Worm (Caenorhabditis elegans): Measurements from ENCODE around the gene lam-2.

lam-2 gene

DNA sequence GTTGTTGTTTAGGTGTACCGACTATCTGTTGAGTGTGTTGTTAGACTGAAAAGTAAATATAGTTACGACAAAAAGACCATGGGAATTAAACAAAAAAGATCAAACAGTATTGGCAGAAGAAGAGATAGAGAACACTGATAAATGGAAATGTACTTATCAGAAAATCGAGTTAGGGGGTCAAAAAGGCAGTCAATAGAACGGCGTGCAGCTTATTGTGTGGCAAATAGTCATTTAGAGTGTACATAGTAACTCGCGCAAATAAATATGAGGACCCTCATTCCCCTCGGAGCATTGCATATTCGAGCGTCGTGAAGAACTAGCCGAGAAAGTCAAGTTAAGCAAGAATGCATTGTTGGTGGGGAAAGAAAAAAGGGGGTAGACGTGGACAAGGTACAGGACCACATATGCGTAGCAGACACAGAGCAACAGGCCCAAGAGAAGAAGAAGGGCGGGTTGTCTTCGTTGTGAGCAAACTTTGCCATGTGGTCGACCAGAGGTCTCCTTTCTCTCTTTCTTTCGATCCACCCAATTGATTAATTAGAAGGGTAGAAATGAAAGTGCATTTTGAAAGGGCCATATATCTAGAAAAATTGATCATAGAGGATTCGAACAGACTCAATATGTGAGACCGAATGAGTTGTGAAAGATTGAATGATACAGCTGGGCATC, at the start of gene lam-2:
TSS of gene lam-2 (minus strand) at position 51 of the 669 bp plus-strand sequence.
- TF ChIP-seq ztf-4 (tag; optimal IDR thresholded peaks at IDR 0.05) (no peak), unc-39 (tag; optimal IDR thresholded peaks at IDR 0.05) (no peak), nhr-6 (tag; optimal IDR thresholded peaks at IDR 0.05) (no peak), ceh-16 (tag; optimal IDR thresholded peaks at IDR 0.05) (no peak), gmeb-1 (tag; optimal IDR thresholded peaks at IDR 0.05) (no peak), egl-27 (tag; optimal IDR thresholded peaks at IDR 0.05) (no peak), alr-1 (tag; optimal IDR thresholded peaks at IDR 0.05) (no peak), sma-9 (GFP tag; optimal IDR thresholded peaks at IDR 0.05) (no peak), sma-9 (tag; optimal IDR thresholded peaks at IDR 0.05) (no peak), ZK546.5 (tag; optimal IDR thresholded peaks at IDR 0.05) (no peak), nhr-25 (tag; optimal IDR thresholded peaks at IDR 0.05) (no peak), C34F6.9 (tag; optimal IDR thresholded peaks at IDR 0.05) (no peak)

DNA sequence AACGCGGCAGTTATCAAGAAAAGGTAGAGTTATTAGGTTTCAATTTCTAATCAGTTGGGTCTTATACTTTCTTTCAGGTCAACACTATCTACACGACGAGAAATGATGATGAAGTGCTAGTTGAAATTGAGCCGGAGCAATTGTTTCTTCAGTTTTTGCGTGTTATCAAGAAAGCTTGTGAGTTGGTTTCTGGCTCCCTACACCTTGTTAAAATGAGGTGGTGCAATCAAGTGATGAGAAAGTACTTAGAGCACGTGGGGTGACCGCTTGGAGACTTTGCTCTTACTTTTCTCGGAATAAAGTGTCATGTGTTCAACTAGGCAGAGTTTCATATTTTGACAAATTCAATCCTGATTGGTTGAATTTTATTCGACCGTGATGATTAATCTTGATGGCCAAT, 49.4 kb upstream of the lam-2 start:
- peak; percentile 40 for TF ChIP-seq gmeb-1 (tag; optimal IDR thresholded peaks at IDR 0.05)
- TF ChIP-seq unc-62 (GFP tag; optimal IDR thresholded peaks at IDR 0.05) = no peak
- TF ChIP-seq aly-2 (tag; optimal IDR thresholded peaks at IDR 0.05) = no peak
- no peak for TF ChIP-seq nhr-10 (tag; optimal IDR thresholded peaks at IDR 0.05)
- TF ChIP-seq ama-1 (optimal IDR thresholded peaks at IDR 0.05) = no peak
- no peak for TF ChIP-seq crh-2 (tag; optimal IDR thresholded peaks at IDR 0.05)
- no peak for TF ChIP-seq lsy-2 (tag; optimal IDR thresholded peaks at IDR 0.05)
- peak; percentile 17 for TF ChIP-seq F13H6.1 (tag; optimal IDR thresholded peaks at IDR 0.05)
- TF ChIP-seq nhr-77 (tag; optimal IDR thresholded peaks at IDR 0.05) = no peak
- peak; percentile 76 for TF ChIP-seq fos-1 (tag; optimal IDR thresholded peaks at IDR 0.05)
- TF ChIP-seq ztf-11 (tag; optimal IDR thresholded peaks at IDR 0.05) = no peak
- TF ChIP-seq sma-9 (GFP tag; optimal IDR thresholded peaks at IDR 0.05) = peak; percentile 54
- no peak for TF ChIP-seq sma-9 (tag; optimal IDR thresholded peaks at IDR 0.05)
- TF ChIP-seq lin-13 (GFP tag; optimal IDR thresholded peaks at IDR 0.05) = no peak
- peak; percentile 53 for TF ChIP-seq nhr-129 (tag; optimal IDR thresholded peaks at IDR 0.05)
- no peak for TF ChIP-seq ceh-82 (tag; optimal IDR thresholded peaks at IDR 0.05)
- TF ChIP-seq unc-39 (tag; optimal IDR thresholded peaks at IDR 0.05) = no peak

DNA sequence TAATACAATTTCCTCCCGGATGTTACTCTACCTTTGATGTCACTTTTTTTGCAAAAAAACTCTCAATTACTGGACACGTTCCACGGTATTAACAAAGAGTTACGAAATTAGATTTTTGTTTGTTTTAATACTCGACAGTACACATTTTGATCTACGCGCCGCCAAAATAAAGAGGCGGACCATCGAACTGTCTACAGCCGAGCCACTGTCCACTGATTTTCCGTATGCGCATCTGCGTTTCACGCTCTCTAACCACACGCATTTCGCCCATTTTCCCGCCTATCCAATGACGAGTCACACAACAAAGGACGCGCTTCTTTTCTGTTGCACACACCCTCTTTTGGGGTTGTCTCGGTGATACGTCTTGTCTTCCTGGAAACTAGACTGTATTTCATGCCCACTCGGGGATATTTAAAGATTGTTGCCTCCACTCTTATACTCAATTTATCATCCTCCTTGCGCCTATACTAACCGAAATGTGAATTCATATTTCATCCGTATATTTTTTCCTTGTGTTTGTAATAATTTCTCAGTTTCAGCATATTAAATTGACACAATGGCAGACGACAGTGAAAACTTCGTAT, 48.9 kb upstream of the lam-2 start, which contains the start of gene C55B6.1:
TSS of gene C55B6.1 (plus strand) at position 534 of the 584 bp plus-strand sequence.
- TF ChIP-seq nhr-21 (tag; optimal IDR thresholded peaks at IDR 0.05) = no peak

DNA sequence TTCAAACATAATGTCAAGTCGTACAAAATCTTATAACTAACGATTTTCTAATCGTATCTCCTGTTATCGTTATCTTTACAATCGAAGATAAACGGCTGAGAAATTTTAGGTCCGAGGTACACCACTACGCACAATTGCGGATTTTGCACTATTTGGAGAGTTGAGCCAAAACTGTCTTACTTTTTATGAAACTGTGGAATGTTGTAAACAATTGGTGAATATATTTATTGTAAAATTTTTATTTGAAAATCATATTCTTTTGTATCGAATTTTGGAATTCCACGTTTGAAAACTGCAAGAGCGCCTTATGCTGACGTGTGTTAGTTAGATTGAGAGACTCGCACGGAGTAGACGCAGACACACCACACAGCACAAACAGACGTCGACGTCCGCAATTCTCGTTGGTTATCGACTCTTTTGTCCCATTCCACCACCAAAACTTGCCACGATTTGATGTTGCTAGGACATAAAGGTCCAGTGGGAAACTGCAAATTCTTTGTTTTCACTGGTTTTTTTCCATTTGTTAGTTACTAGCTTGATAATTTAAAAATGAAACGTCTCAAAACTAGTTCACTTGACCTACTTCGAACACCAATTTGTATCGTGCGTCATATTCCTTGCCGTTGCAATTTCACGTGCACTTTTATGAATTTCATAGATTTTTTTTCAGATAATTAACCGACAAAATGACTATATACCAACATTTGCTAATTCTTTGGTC, 43.0 kb upstream of the lam-2 start, which contains the start of gene dnj-7:
TSS of gene dnj-7 (plus strand) at position 671 of the 721 bp plus-strand sequence.
- TF ChIP-seq mbf-1 (tag; optimal IDR thresholded peaks at IDR 0.05) (no peak), lin-13 (GFP tag; optimal IDR thresholded peaks at IDR 0.05) (peak; percentile 16), unc-55 (GFP tag; optimal IDR thresholded peaks at IDR 0.05) (peak; percentile 63), sma-3 (GFP tag; optimal IDR thresholded peaks at IDR 0.05) (peak; percentile 48), elt-3 (tag; optimal IDR thresholded peaks at IDR 0.05) (no peak), mdl-1 (tag; optimal IDR thresholded peaks at IDR 0.05) (no peak), nhr-25 (tag; optimal IDR thresholded peaks at IDR 0.05) (peak; percentile 39), ztf-11 (tag; optimal IDR thresholded peaks at IDR 0.05) (no peak), ztf-1 (GFP tag; conservative IDR thresholded peaks at IDR 0.05) (no peak), egl-27 (tag; optimal IDR thresholded peaks at IDR 0.05) (peak; percentile 6), crh-2 (tag; optimal IDR thresholded peaks at IDR 0.05) (peak; percentile 72), aly-2 (tag; optimal IDR thresholded peaks at IDR 0.05) (no peak), alr-1 (tag; optimal IDR thresholded peaks at IDR 0.05) (no peak), lsy-2 (tag; optimal IDR thresholded peaks at IDR 0.05) (peak in 1 of 2 experiments; percentile 4), ztf-4 (tag; optimal IDR thresholded peaks at IDR 0.05) (no peak), nhr-237 (tag; optimal IDR thresholded peaks at IDR 0.05) (no peak), snpc-4 (tag; optimal IDR thresholded peaks at IDR 0.05) (no peak), sem-4 (tag; optimal IDR thresholded peaks at IDR 0.05) (peak; percentile 63), nhr-11 (tag; optimal IDR thresholded peaks at IDR 0.05) (no peak), C34F6.9 (tag; optimal IDR thresholded peaks at IDR 0.05) (peak; percentile 58), ZK546.5 (tag; optimal IDR thresholded peaks at IDR 0.05) (no peak), fos-1 (tag; optimal IDR thresholded peaks at IDR 0.05) (peak; percentile 34), nhr-77 (tag; optimal IDR thresholded peaks at IDR 0.05) (no peak), nhr-21 (tag; optimal IDR thresholded peaks at IDR 0.05) (peak; percentile 44), blmp-1 (tag; optimal IDR thresholded peaks at IDR 0.05; ENCODE audit: insufficient read depth) (no peak), mab-5 (tag; optimal IDR thresholded peaks at IDR 0.05) (no peak), ceh-16 (tag; optimal IDR thresholded peaks at IDR 0.05) (no peak)

All from whole organism, L2 larva.